Worm (Caenorhabditis elegans) whole organism, L3 larva: ENCODE results near the gene F15A4.2.
"Not testable (repeated sequence)": the region's sequence is repeated elsewhere in the genome, so short reads cannot be mapped to it uniquely, and the experiment has no call there.

Experiments
- R02D3.7 ChIP-seq: fragments of 150-350 bp; optimal IDR thresholded peaks from 2 replicates; lab custom pipeline; 2014; ENCODE audit warnings: missing biosample characterization, missing genetic modification characterization
- ZK546.5 ChIP-seq: sonication (generic microtip); optimal IDR thresholded peaks from 2 replicates; lab custom pipeline; 2017; ENCODE audit warnings: missing biosample characterization, missing genetic modification characterization
- ama-1 ChIP-seq: fragments of 150-350 bp; optimal IDR thresholded peaks from 2 replicates; lab custom pipeline; 2018
- ceh-16 ChIP-seq: sonication (generic microtip); optimal IDR thresholded peaks from 2 replicates; lab custom pipeline; 2017; ENCODE audit warnings: missing biosample characterization, missing genetic modification characterization
- ceh-28 ChIP-seq: fragments of 150-350 bp; optimal IDR thresholded peaks from 2 replicates; lab custom pipeline; 2014; ENCODE audit warnings: missing biosample characterization, missing genetic modification reagents, missing genetic modification characterization
- elt-2 ChIP-seq: sonication (generic microtip); optimal IDR thresholded peaks from 2 replicates; lab custom pipeline; 2016; ENCODE audit warnings: missing genetic modification reagents, mild to moderate bottlenecking, missing genetic modification characterization, missing compliant biosample characterization
- elt-3 ChIP-seq, 3 experiments: fragments of 150-350 bp in 1 of 3; sonication (generic microtip) in 2 of 3; optimal IDR thresholded peaks; 2 replicates in 2 of 3; 4 replicates in 1 of 3; lab custom pipeline; 2014 to 2017; ENCODE audit warnings: missing biosample characterization in 3 of 3, missing genetic modification characterization in 3 of 3
- fos-1 ChIP-seq: fragments of 150-350 bp; optimal IDR thresholded peaks from 2 replicates; lab custom pipeline; 2014; ENCODE audit warnings: missing biosample characterization, missing genetic modification characterization
- lsy-12 ChIP-seq: sonication (generic microtip); optimal IDR thresholded peaks from 2 replicates; lab custom pipeline; 2016; ENCODE audit warnings: mild to moderate bottlenecking, missing genetic modification characterization, missing compliant biosample characterization
- nfya-1 ChIP-seq: sonication (generic microtip); optimal IDR thresholded peaks from 2 replicates; lab custom pipeline; 2017; ENCODE audit warnings: missing genetic modification characterization, mild to moderate bottlenecking, missing compliant biosample characterization, antibody characterized with exemption, moderate library complexity; ENCODE audit not compliant: insufficient read depth
- nhr-237 ChIP-seq: fragments of 150-350 bp; optimal IDR thresholded peaks from 2 replicates; lab custom pipeline; 2014; ENCODE audit warnings: missing biosample characterization, missing genetic modification characterization
- nhr-25 ChIP-seq: sonication (generic microtip); optimal IDR thresholded peaks from 2 replicates; lab custom pipeline; 2017; ENCODE audit warnings: missing biosample characterization, missing genetic modification characterization
- ztf-11 ChIP-seq: fragments of 150-350 bp; optimal IDR thresholded peaks from 2 replicates; lab custom pipeline; 2014; ENCODE audit warnings: missing biosample characterization, missing genetic modification characterization

- TF ChIP-seq ceh-16 (tag; lab: Kevin White, UChicago); ztf-11 (tag; lab: Kevin White, UChicago); lsy-12; nhr-25; elt-3 (tag; optimal IDR thresholded peaks at IDR 0.05; lab: Kevin White, UChicago); ZK546.5; elt-2; R02D3.7 (tag; lab: Kevin White, UChicago); ama-1 (lab: Kevin White, UChicago); nfya-1 (tag; lab: Kevin White, UChicago); fos-1 (tag; lab: Kevin White, UChicago); nhr-237; ceh-28 (tag; lab: Kevin White, UChicago): not testable (repeated sequence)
Observed at ce11 chrII:12441164-12441563, 21.2 kb upstream of the F15A4.2 start, which contains the start of gene Y57A10C.10.
